Worm (Caenorhabditis elegans) whole organism, L4/young adult: ENCODE results near the gene srh-298.

Experiments used
- W03F9.2 ChIP-seq: fragments of 150-350 bp; optimal IDR thresholded peaks from 2 replicates; lab custom pipeline; 2014; ENCODE audit warnings: missing biosample characterization, missing genetic modification characterization
- dao-5 ChIP-seq: sonication (generic microtip); optimal IDR thresholded peaks from 2 replicates; lab custom pipeline; 2016; ENCODE audit warnings: missing genotype, missing genetic modification characterization, moderate library complexity, missing compliant biosample characterization
- him-1 ChIP-seq: sonication (generic microtip); optimal IDR thresholded peaks from 2 replicates; lab custom pipeline; 2016; ENCODE audit warnings: missing genotype, missing genetic modification reagents, missing genetic modification characterization, missing compliant biosample characterization

- TF ChIP-seq him-1 (tag; lab: Kevin White, UChicago) (no peak), W03F9.2 (no peak), dao-5 (no peak)
Measured at ce11 chrV:17819704-17820103, 1.0 kb downstream of the srh-298 start.
